Worm (Caenorhabditis elegans) whole organism, L4/young adult: ENCODE measurements around the gene gop-1.

Source experiments
- dao-5 ChIP-seq: sonication (generic microtip); optimal IDR thresholded peaks from 2 replicates; lab custom pipeline; 2016; ENCODE audit warnings: missing genotype, missing genetic modification characterization, moderate library complexity, missing compliant biosample characterization
- him-1 ChIP-seq: sonication (generic microtip); optimal IDR thresholded peaks from 2 replicates; lab custom pipeline; 2016; ENCODE audit warnings: missing genotype, missing genetic modification reagents, missing genetic modification characterization, missing compliant biosample characterization

DNA sequence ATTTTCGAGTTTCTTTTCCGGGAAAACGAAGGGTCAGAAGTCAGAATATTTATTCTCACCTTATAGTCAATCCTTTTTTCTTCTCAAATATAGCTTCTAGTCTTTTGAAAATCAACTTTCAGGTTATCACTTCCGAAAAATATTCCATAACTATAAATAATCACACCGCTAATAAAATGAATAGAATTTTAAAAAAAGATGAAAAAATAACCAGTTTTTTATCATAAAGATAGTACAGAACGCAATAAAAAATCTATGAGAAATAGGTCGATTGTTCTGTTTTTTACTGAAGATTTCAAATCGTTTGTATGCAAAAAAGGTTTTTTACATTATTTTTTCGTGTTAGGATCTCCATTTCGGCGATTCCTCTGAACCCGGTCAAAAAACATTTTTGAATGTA lies 36.0 kb downstream of the gop-1 start:
- TF ChIP-seq him-1 = no peak
- no peak for TF ChIP-seq dao-5 (tag; lab: Kevin White, UChicago)
